Fruit fly (Drosophila melanogaster) whole organism, embryonic: Measurements from ENCODE around the gene tup.

Experiments
- Bdp1 ChIP-seq: fragments of 200-800 bp; sonication (Bioruptor generic); optimal IDR thresholded peaks from 3 replicates; lab custom pipeline; 2016; ENCODE audit warnings: missing biosample characterization, missing genetic modification characterization
- CG10654 ChIP-seq: fragments of 200-800 bp; sonication (Bioruptor generic); optimal IDR thresholded peaks from 2 replicates; lab custom pipeline; 2016; ENCODE audit warnings: missing biosample characterization, missing genetic modification characterization
- CG10979 ChIP-seq: fragments of 200-800 bp; sonication (Bioruptor generic); optimal IDR thresholded peaks from 2 replicates; lab custom pipeline; 2018; ENCODE audit warnings: missing biosample characterization, mild to moderate bottlenecking, missing genetic modification characterization, moderate library complexity
- CG11695 ChIP-seq: fragments of 200-800 bp; sonication (Bioruptor generic); IDR thresholded peaks from 3 replicates; pipeline ENCODE4 v1.3.6; 2022; ENCODE audit warnings: missing biosample characterization, missing genetic modification characterization
- CG13287 ChIP-seq: fragments of 200-800 bp; sonication (Bioruptor generic); IDR thresholded peaks from 2 replicates; pipeline ENCODE4 v1.3.6; 2022; ENCODE audit warnings: missing biosample characterization, missing genetic modification characterization; ENCODE audit not compliant: partially characterized antibody
- CG15601 ChIP-seq: fragments of 200-800 bp; sonication (Bioruptor generic); optimal IDR thresholded peaks from 3 replicates; lab custom pipeline; 2019; ENCODE audit warnings: missing biosample characterization, mild to moderate bottlenecking, missing genetic modification characterization, moderate library complexity
- CG18262 ChIP-seq: fragments of 200-800 bp; optimal IDR thresholded peaks from 3 replicates; lab custom pipeline; 2019; ENCODE audit warnings: missing biosample characterization, mild to moderate bottlenecking, missing genetic modification characterization, moderate library complexity
- CG3065 ChIP-seq: fragments of 200-800 bp; sonication (Bioruptor generic); optimal IDR thresholded peaks from 2 replicates; lab custom pipeline; 2016; ENCODE audit warnings: missing biosample characterization, missing genetic modification characterization
- CG3281 ChIP-seq: fragments of 200-800 bp; sonication (Bioruptor generic); optimal IDR thresholded peaks from 3 replicates; lab custom pipeline; 2017; ENCODE audit warnings: missing biosample characterization, mild to moderate bottlenecking, missing genetic modification characterization
- CG3407 ChIP-seq: fragments of 200-800 bp; sonication (Bioruptor generic); optimal IDR thresholded peaks from 2 replicates; lab custom pipeline; 2018; ENCODE audit warnings: missing biosample characterization, mild to moderate bottlenecking, missing genetic modification characterization
- CG42726 ChIP-seq: fragments of 200-800 bp; sonication (Bioruptor generic); IDR thresholded peaks from 2 replicates; pipeline ENCODE4 v1.3.6; 2022; ENCODE audit warnings: missing biosample characterization, missing genetic modification characterization; ENCODE audit not compliant: partially characterized antibody
- CG4404 ChIP-seq: fragments of 200-800 bp; sonication (Bioruptor generic); IDR thresholded peaks from 2 replicates; pipeline ENCODE4 v1.3.6; 2022; ENCODE audit warnings: missing biosample characterization, missing genetic modification characterization
- CG5180 ChIP-seq: fragments of 200-800 bp; sonication (Bioruptor generic); optimal IDR thresholded peaks from 3 replicates; lab custom pipeline; 2017; ENCODE audit warnings: missing biosample characterization, missing genetic modification characterization, mild to moderate bottlenecking, moderate library complexity, missing genetic modification reagents
- CG7786 ChIP-seq: fragments of 200-800 bp; sonication (Bioruptor generic); optimal IDR thresholded peaks from 2 replicates; lab custom pipeline; 2016; ENCODE audit warnings: missing biosample characterization, missing genetic modification characterization
- Dip2 ChIP-seq: fragments of 200-800 bp; sonication (Bioruptor generic); IDR thresholded peaks from 2 replicates; pipeline ENCODE4 v1.3.6; 2022; ENCODE audit warnings: missing biosample characterization, missing genetic modification characterization
- Doc2 ChIP-seq: fragments of 200-800 bp; sonication (Bioruptor generic); IDR thresholded peaks from 2 replicates; pipeline ENCODE4 v1.3.6; 2022; ENCODE audit warnings: missing biosample characterization, missing genetic modification characterization
- Drgx ChIP-seq: fragments of 200-800 bp; sonication (Bioruptor generic); IDR thresholded peaks from 2 replicates; pipeline ENCODE4 v1.3.6; 2022; ENCODE audit warnings: missing biosample characterization, missing genetic modification characterization
- HLH54F ChIP-seq: fragments of 200-800 bp; sonication (Bioruptor generic); optimal IDR thresholded peaks from 3 replicates; lab custom pipeline; 2016; ENCODE audit warnings: missing biosample characterization, missing genetic modification characterization
- Hand ChIP-seq: fragments of 200-800 bp; sonication (Bioruptor generic); optimal IDR thresholded peaks from 2 replicates; lab custom pipeline; 2017; ENCODE audit warnings: mild to moderate bottlenecking, missing biosample characterization, missing genetic modification reagents, missing genetic modification characterization
- Jarid2 ChIP-seq: fragments of 200-800 bp; sonication (Bioruptor generic); optimal IDR thresholded peaks from 3 replicates; lab custom pipeline; 2017; ENCODE audit warnings: mild to moderate bottlenecking, missing biosample characterization, missing genetic modification reagents, missing genetic modification characterization
- MTF-1 ChIP-seq: fragments of 200-800 bp; sonication (Bioruptor generic); optimal IDR thresholded peaks from 2 replicates; lab custom pipeline; 2018; ENCODE audit warnings: missing biosample characterization, mild to moderate bottlenecking, missing genetic modification characterization, borderline replicate concordance
- NK7.1 ChIP-seq: fragments of 200-800 bp; sonication (Bioruptor generic); optimal IDR thresholded peaks from 3 replicates; lab custom pipeline; 2016; ENCODE audit warnings: missing biosample characterization, missing genetic modification characterization
- Rx ChIP-seq: fragments of 200-800 bp; sonication (Bioruptor generic); IDR thresholded peaks from 2 replicates; pipeline ENCODE4 v1.3.6; 2022; ENCODE audit warnings: missing biosample characterization, missing genetic modification characterization
- Sry-β ChIP-seq: fragments of 200-800 bp; sonication (Bioruptor generic); optimal IDR thresholded peaks from 2 replicates; lab custom pipeline; 2018; ENCODE audit warnings: missing biosample characterization, mild to moderate bottlenecking, missing genetic modification characterization, moderate library complexity
- Taf1 ChIP-seq: fragments of 200-800 bp; sonication (Bioruptor generic); IDR thresholded peaks from 2 replicates; pipeline ENCODE4 v1.3.6; 2022; ENCODE audit warnings: missing biosample characterization, missing genetic modification characterization
- Trl ChIP-seq, 3 experiments: fragments of >200 bp in 2 of 3; fragments of 200-800 bp in 1 of 3; sonication (Bioruptor generic) in 1 of 3; optimal IDR thresholded peaks; 2 replicates in 1 of 3; 3 replicates in 2 of 3; lab custom pipeline; 2016 to 2017; ENCODE audit warnings: missing biosample characterization in 1 of 3, missing genetic modification characterization in 1 of 3
- Xrp1 ChIP-seq: fragments of 200-800 bp; sonication (Bioruptor generic); IDR thresholded peaks from 2 replicates; pipeline ENCODE4 v1.3.6; 2022; ENCODE audit warnings: missing biosample characterization, missing genetic modification characterization
- ato ChIP-seq: fragments of 200-800 bp; sonication (Bioruptor generic); IDR thresholded peaks from 2 replicates; pipeline ENCODE4 v1.3.6; 2022; ENCODE audit warnings: missing biosample characterization, missing genetic modification characterization; ENCODE audit not compliant: partially characterized antibody
- bbx ChIP-seq: fragments of 200-800 bp; sonication (Bioruptor generic); IDR thresholded peaks from 2 replicates; pipeline ENCODE4 v1.3.6; 2022; ENCODE audit warnings: missing biosample characterization, missing genetic modification characterization; ENCODE audit not compliant: partially characterized antibody
- danr ChIP-seq: fragments of 200-800 bp; sonication (Bioruptor generic); IDR thresholded peaks from 2 replicates; pipeline ENCODE4 v1.3.6; 2022; ENCODE audit warnings: missing biosample characterization, missing genetic modification characterization
- en ChIP-seq: fragments of 200-800 bp; sonication (Bioruptor generic); optimal IDR thresholded peaks from 2 replicates; lab custom pipeline; 2016; ENCODE audit warnings: missing biosample characterization, missing genetic modification characterization
- ftz-f1 ChIP-seq: fragments of 200-800 bp; sonication (Bioruptor generic); optimal IDR thresholded peaks from 2 replicates; lab custom pipeline; 2016; ENCODE audit warnings: missing biosample characterization, missing genetic modification characterization
- grau ChIP-seq: fragments of 200-800 bp; optimal IDR thresholded peaks from 3 replicates; lab custom pipeline; 2019; ENCODE audit warnings: missing biosample characterization, mild to moderate bottlenecking, missing genetic modification characterization, moderate library complexity
- hth ChIP-seq: fragments of >200 bp; optimal IDR thresholded peaks from 2 replicates; lab custom pipeline; 2017; ENCODE audit warnings: inconsistent platforms
- kni ChIP-seq: fragments of 200-800 bp; sonication (Bioruptor generic); optimal IDR thresholded peaks from 3 replicates; lab custom pipeline; 2017; ENCODE audit warnings: mild to moderate bottlenecking, missing biosample characterization, missing genetic modification reagents, missing genetic modification characterization
- lilli ChIP-seq: fragments of 200-800 bp; sonication (Bioruptor generic); optimal IDR thresholded peaks from 3 replicates; lab custom pipeline; 2016; ENCODE audit warnings: missing biosample characterization, missing genetic modification characterization
- luna ChIP-seq: fragments of 200-800 bp; sonication (Bioruptor generic); optimal IDR thresholded peaks from 2 replicates; lab custom pipeline; 2016; ENCODE audit warnings: missing biosample characterization, missing genetic modification characterization
- mam ChIP-seq: fragments of 200-800 bp; sonication (Bioruptor generic); optimal IDR thresholded peaks from 3 replicates; lab custom pipeline; 2016; ENCODE audit warnings: missing biosample characterization, missing genetic modification characterization
- pros ChIP-seq: fragments of 200-800 bp; sonication (Bioruptor generic); optimal IDR thresholded peaks from 3 replicates; lab custom pipeline; 2019; ENCODE audit warnings: missing biosample characterization, mild to moderate bottlenecking, missing genetic modification characterization, moderate library complexity
- psq ChIP-seq: fragments of 200-800 bp; sonication (Bioruptor generic); optimal IDR thresholded peaks from 2 replicates; lab custom pipeline; 2017; ENCODE audit warnings: missing biosample characterization, missing genetic modification characterization
- pzg ChIP-seq: fragments of 200-800 bp; sonication (Bioruptor generic); optimal IDR thresholded peaks from 3 replicates; lab custom pipeline; 2018; ENCODE audit warnings: missing biosample characterization, mild to moderate bottlenecking, missing genetic modification characterization, moderate library complexity
- ro ChIP-seq: fragments of 200-800 bp; sonication (Bioruptor generic); IDR thresholded peaks from 2 replicates; pipeline ENCODE4 v1.3.6; 2022; ENCODE audit warnings: missing biosample characterization, missing genetic modification characterization
- scrt ChIP-seq: fragments of 200-800 bp; sonication (Bioruptor generic); optimal IDR thresholded peaks from 2 replicates; lab custom pipeline; 2018; ENCODE audit warnings: missing biosample characterization, mild to moderate bottlenecking, missing genetic modification characterization, moderate library complexity
- sd ChIP-seq: fragments of 200-800 bp; sonication (Bioruptor generic); optimal IDR thresholded peaks from 3 replicates; lab custom pipeline; 2018; ENCODE audit warnings: missing biosample characterization, mild to moderate bottlenecking, missing genetic modification characterization, moderate library complexity
- so ChIP-seq: fragments of 200-800 bp; sonication (Bioruptor generic); IDR thresholded peaks from 3 replicates; pipeline ENCODE4 v1.3.6; 2022; ENCODE audit warnings: missing biosample characterization, missing genetic modification characterization
- tap ChIP-seq: fragments of 200-800 bp; optimal IDR thresholded peaks from 3 replicates; lab custom pipeline; 2019; ENCODE audit warnings: missing biosample characterization, mild to moderate bottlenecking, missing genetic modification characterization, moderate library complexity
- tin ChIP-seq: fragments of 200-800 bp; sonication (Bioruptor generic); optimal IDR thresholded peaks from 3 replicates; lab custom pipeline; 2016; ENCODE audit warnings: missing biosample characterization, missing genetic modification characterization
- unc-4 ChIP-seq: fragments of 200-800 bp; sonication (Bioruptor generic); IDR thresholded peaks from 2 replicates; pipeline ENCODE4 v1.3.6; 2022; ENCODE audit warnings: missing biosample characterization, missing genetic modification characterization; ENCODE audit not compliant: partially characterized antibody
- zf30C ChIP-seq: fragments of 200-800 bp; sonication (Bioruptor generic); optimal IDR thresholded peaks from 3 replicates; lab custom pipeline; 2018; ENCODE audit warnings: missing biosample characterization, mild to moderate bottlenecking, missing genetic modification characterization

Gene tup

dm6 chr2L:18839143-18839872 lies 41.8 kb downstream of the tup start, which contains the start of gene CG10600 (continued):
- TF ChIP-seq Sry-β (GFP tag; lab: Kevin White, UChicago) (no peak), so (GFP tag; lab: Robert Waterston, UW) (no peak), Trl (optimal IDR thresholded peaks at IDR 0.05; lab: Kevin White, UChicago) (no peak), Trl (GFP tag; optimal IDR thresholded peaks at IDR 0.05; lab: Kevin White, UChicago) (peak; percentile 90), ftz-f1 (peak; percentile 69), pzg (GFP tag; lab: Kevin White, UChicago) (peak; percentile 98), CG3281 (GFP tag; lab: Kevin White, UChicago) (peak; percentile 66), pros (GFP tag; lab: Kevin White, UChicago) (no peak), mam (GFP tag; lab: Kevin White, UChicago) (peak; percentile 92), en (GFP tag; lab: Kevin White, UChicago) (peak; percentile 31), scrt (GFP tag; lab: Kevin White, UChicago) (peak; percentile 61), Dip2 (GFP tag; lab: Robert Waterston, UW) (peak; percentile 84), CG10979 (tag; lab: Kevin White, UChicago) (peak; percentile 50), Hand (GFP tag; lab: Kevin White, UChicago) (no peak), lilli (GFP tag; lab: Kevin White, UChicago) (peak; percentile 89), Bdp1 (peak; percentile 84), CG10654 (GFP tag; lab: Kevin White, UChicago) (peak; percentile 75), tin (GFP tag; lab: Kevin White, UChicago) (peak; percentile 89), CG13287 (peak; percentile 90), MTF-1 (peak; percentile 80), Xrp1 (GFP tag; lab: Robert Waterston, UW) (peak; percentile 67), danr (GFP tag; lab: Robert Waterston, UW) (no peak), hth (no peak), NK7.1 (GFP tag; lab: Kevin White, UChicago) (peak; percentile 68), tap (tag; lab: Kevin White, UChicago) (peak; percentile 18), sd (tag; lab: Kevin White, UChicago) (no peak), HLH54F (GFP tag; lab: Kevin White, UChicago) (peak; percentile 90), bbx (GFP tag; lab: Robert Waterston, UW) (peak; percentile 93), luna (peak; percentile 70), zf30C (GFP tag; lab: Kevin White, UChicago) (peak; percentile 12), CG18262 (tag; lab: Kevin White, UChicago) (peak; percentile 53), Rx (GFP tag; lab: Robert Waterston, UW) (peak; percentile 60), CG3407 (GFP tag; lab: Kevin White, UChicago) (peak; percentile 61), CG42726 (GFP tag; lab: Robert Waterston, UW) (peak; percentile 91), Drgx (GFP tag; lab: Robert Waterston, UW) (no peak), ro (no peak), CG3065 (GFP tag; lab: Kevin White, UChicago) (peak; percentile 84), kni (GFP tag; lab: Kevin White, UChicago) (peak; percentile 55), grau (tag; lab: Kevin White, UChicago) (peak; percentile 69), unc-4 (GFP tag; lab: Robert Waterston, UW) (peak; percentile 86), psq (peak; percentile 69), CG11695 (GFP tag; lab: Robert Waterston, UW) (0 out of 3 replicates have a peak, but pooled peaks have one; percentile 11), Doc2 (GFP tag; lab: Robert Waterston, UW) (0 out of 2 replicates have a peak, but pooled peaks have one; percentile 47), CG5180 (GFP tag; lab: Kevin White, UChicago) (peak; percentile 9), CG15601 (tag; lab: Kevin White, UChicago) (peak; percentile 78), CG4404 (GFP tag; lab: Robert Waterston, UW) (no peak), Taf1 (GFP tag; lab: Robert Waterston, UW) (peak; percentile 52), Jarid2 (GFP tag; lab: Kevin White, UChicago) (peak; percentile 60), ato (GFP tag; lab: Robert Waterston, UW) (peak; percentile 90), CG7786 (peak; percentile 88)
